Worm (Caenorhabditis elegans) whole organism, late embryonic: ENCODE measurements around the gene ric-4.

Experiments
- hlh-30 ChIP-seq: sonication (generic microtip); optimal IDR thresholded peaks from 2 replicates; lab custom pipeline; 2017; ENCODE audit warnings: antibody characterized with exemption, missing genetic modification characterization, missing compliant biosample characterization; ENCODE audit not compliant: insufficient read depth
- hlh-6 ChIP-seq: sonication (generic microtip); optimal IDR thresholded peaks from 2 replicates; lab custom pipeline; 2016; ENCODE audit warnings: missing genotype, missing genetic modification characterization, missing compliant biosample characterization
- madf-2 ChIP-seq: sonication (generic microtip); optimal IDR thresholded peaks from 2 replicates; lab custom pipeline; 2017; ENCODE audit warnings: missing genetic modification characterization, missing compliant biosample characterization
- nfya-1 ChIP-seq: sonication (generic microtip); optimal IDR thresholded peaks from 2 replicates; lab custom pipeline; 2017; ENCODE audit warnings: missing genetic modification characterization, mild to moderate bottlenecking, missing compliant biosample characterization, antibody characterized with exemption, moderate library complexity
- nhr-11 ChIP-seq: fragments of 150-350 bp; optimal IDR thresholded peaks from 2 replicates; lab custom pipeline; 2014; ENCODE audit warnings: missing biosample characterization, missing genetic modification characterization
- pat-9 ChIP-seq: fragments of 200-800 bp; sonication (Bioruptor generic); optimal IDR thresholded peaks from 2 replicates; lab custom pipeline; 2018; ENCODE audit warnings: mild to moderate bottlenecking, missing genetic modification characterization, moderate library complexity, missing compliant biosample characterization
- pqm-1 ChIP-seq: sonication (generic microtip); optimal IDR thresholded peaks from 2 replicates; lab custom pipeline; 2016; ENCODE audit warnings: missing genetic modification characterization, missing compliant biosample characterization
- unc-42 ChIP-seq: sonication (generic microtip); optimal IDR thresholded peaks from 2 replicates; lab custom pipeline; 2016; ENCODE audit warnings: missing genotype, missing genetic modification characterization, missing compliant biosample characterization

- TF ChIP-seq nfya-1 (tag; lab: Kevin White, UChicago) (no peak), unc-42 (tag; lab: Kevin White, UChicago) (no peak), pqm-1 (tag; lab: Kevin White, UChicago) (no peak), pat-9 (tag; lab: Kevin White, UChicago) (no peak), nhr-11 (tag; lab: Kevin White, UChicago) (no peak), hlh-6 (no peak), madf-2 (tag; lab: Kevin White, UChicago) (no peak), hlh-30 (tag; lab: Kevin White, UChicago) (no peak)
Measured at ce11 chrV:10285853-10286252, 15.7 kb upstream of the ric-4 start.
